Fruit fly (Drosophila melanogaster) whole organism, embryonic: ENCODE measurements around the gene gpp.
A peak's percentile ranks its signal among the peaks of the same experiment; 100 is the strongest.

Experiments
- Adf1 ChIP-seq: fragments of 200-800 bp; sonication (Bioruptor generic); IDR thresholded peaks from 2 replicates; pipeline ENCODE4 v1.3.6; 2022; ENCODE audit warnings: missing biosample characterization, missing genetic modification characterization
- Atf3 ChIP-seq: fragments of 200-800 bp; sonication (Bioruptor generic); optimal IDR thresholded peaks from 3 replicates; lab custom pipeline; 2016; ENCODE audit warnings: missing biosample characterization, missing genetic modification characterization
- Atf6 ChIP-seq: fragments of 200-800 bp; sonication (Bioruptor generic); IDR thresholded peaks from 2 replicates; pipeline ENCODE4 v1.3.6; 2022; ENCODE audit warnings: missing biosample characterization, missing genetic modification characterization
- Bdp1 ChIP-seq: fragments of 200-800 bp; sonication (Bioruptor generic); optimal IDR thresholded peaks from 3 replicates; lab custom pipeline; 2016; ENCODE audit warnings: missing biosample characterization, missing genetic modification characterization
- CG10147 ChIP-seq: fragments of 200-800 bp; sonication (Bioruptor generic); optimal IDR thresholded peaks from 2 replicates; lab custom pipeline; 2019; ENCODE audit warnings: missing biosample characterization, mild to moderate bottlenecking, missing genetic modification characterization, moderate library complexity
- CG10431 ChIP-seq: fragments of 200-800 bp; sonication (Bioruptor generic); optimal IDR thresholded peaks from 3 replicates; lab custom pipeline; 2018; ENCODE audit warnings: missing biosample characterization, mild to moderate bottlenecking, missing genetic modification characterization
- CG11456 ChIP-seq: fragments of 200-800 bp; sonication (Bioruptor generic); IDR thresholded peaks from 3 replicates; pipeline ENCODE4 v1.3.6; 2022; ENCODE audit warnings: missing biosample characterization, missing genetic modification characterization
- CG13287 ChIP-seq: fragments of 200-800 bp; sonication (Bioruptor generic); IDR thresholded peaks from 2 replicates; pipeline ENCODE4 v1.3.6; 2022; ENCODE audit warnings: missing biosample characterization, missing genetic modification characterization; ENCODE audit not compliant: partially characterized antibody
- CG14050 ChIP-seq: fragments of 200-800 bp; sonication (Bioruptor generic); IDR thresholded peaks from 3 replicates; pipeline ENCODE4 v1.3.6; 2022; ENCODE audit warnings: missing biosample characterization, missing genetic modification characterization
- CG14667 ChIP-seq: fragments of 200-800 bp; sonication (Bioruptor generic); IDR thresholded peaks from 2 replicates; pipeline ENCODE4 v1.3.6; 2022; ENCODE audit warnings: missing biosample characterization, missing genetic modification characterization
- CG14965 ChIP-seq: fragments of 200-800 bp; sonication (Bioruptor generic); optimal IDR thresholded peaks from 2 replicates; lab custom pipeline; 2016; ENCODE audit warnings: missing biosample characterization, missing genetic modification characterization, borderline replicate concordance
- CG15479 ChIP-seq: fragments of 200-800 bp; sonication (Bioruptor generic); optimal IDR thresholded peaks from 3 replicates; lab custom pipeline; 2019; ENCODE audit warnings: missing biosample characterization, mild to moderate bottlenecking, missing genetic modification characterization, moderate library complexity
- CG16779 ChIP-seq: fragments of 200-800 bp; sonication (Bioruptor generic); IDR thresholded peaks from 2 replicates; pipeline ENCODE4 v1.3.6; 2022; ENCODE audit warnings: missing biosample characterization, missing genetic modification characterization
- CG17359 ChIP-seq: fragments of 200-800 bp; sonication (Bioruptor generic); optimal IDR thresholded peaks from 3 replicates; lab custom pipeline; 2018; ENCODE audit warnings: missing biosample characterization, mild to moderate bottlenecking, missing genetic modification characterization, moderate library complexity
- CG2712 ChIP-seq: fragments of 200-800 bp; optimal IDR thresholded peaks from 3 replicates; lab custom pipeline; 2019; ENCODE audit warnings: missing biosample characterization, mild to moderate bottlenecking, missing genetic modification characterization, moderate library complexity
- CG3065 ChIP-seq: fragments of 200-800 bp; sonication (Bioruptor generic); optimal IDR thresholded peaks from 2 replicates; lab custom pipeline; 2016; ENCODE audit warnings: missing biosample characterization, missing genetic modification characterization
- CG33557 ChIP-seq: fragments of 200-800 bp; sonication (Bioruptor generic); optimal IDR thresholded peaks from 2 replicates; lab custom pipeline; 2019; ENCODE audit warnings: missing biosample characterization, mild to moderate bottlenecking, missing genetic modification characterization, moderate library complexity
- CG3838 ChIP-seq: fragments of 200-800 bp; sonication (Bioruptor generic); optimal IDR thresholded peaks from 3 replicates; lab custom pipeline; 2016; ENCODE audit warnings: missing biosample characterization, missing genetic modification characterization
- CG5180 ChIP-seq: fragments of 200-800 bp; sonication (Bioruptor generic); optimal IDR thresholded peaks from 3 replicates; lab custom pipeline; 2017; ENCODE audit warnings: missing biosample characterization, missing genetic modification characterization, mild to moderate bottlenecking, moderate library complexity, missing genetic modification reagents
- CG6791 ChIP-seq: fragments of 200-800 bp; sonication (Bioruptor generic); IDR thresholded peaks from 3 replicates; pipeline ENCODE4 v1.3.6; 2022; ENCODE audit warnings: missing biosample characterization, missing genetic modification characterization; ENCODE audit not compliant: partially characterized antibody
- CG8089 ChIP-seq: fragments of 200-800 bp; sonication (Bioruptor generic); optimal IDR thresholded peaks from 3 replicates; lab custom pipeline; 2016; ENCODE audit warnings: missing biosample characterization, missing genetic modification characterization
- CG8290 ChIP-seq, 3 experiments: fragments of 200-800 bp; sonication (Bioruptor generic); optimal IDR thresholded peaks; 2 replicates each; lab custom pipeline; 2016 to 2019; ENCODE audit warnings: missing biosample characterization in 3 of 3, missing genetic modification characterization in 3 of 3, mild to moderate bottlenecking in 2 of 3, moderate library complexity in 1 of 3
- CG8478 ChIP-seq: fragments of >200 bp; optimal IDR thresholded peaks from 2 replicates; lab custom pipeline; 2018
- CkIIα-i1 ChIP-seq: fragments of 200-800 bp; sonication (Bioruptor generic); IDR thresholded peaks from 2 replicates; pipeline ENCODE4 v1.3.6; 2022; ENCODE audit warnings: missing biosample characterization, missing genetic modification characterization
- Rfx ChIP-seq: fragments of 200-800 bp; sonication (Bioruptor generic); IDR thresholded peaks from 2 replicates; pipeline ENCODE4 v1.3.6; 2022; ENCODE audit warnings: missing biosample characterization, missing genetic modification characterization
- Rx ChIP-seq: fragments of 200-800 bp; sonication (Bioruptor generic); IDR thresholded peaks from 2 replicates; pipeline ENCODE4 v1.3.6; 2022; ENCODE audit warnings: missing biosample characterization, missing genetic modification characterization
- Scr ChIP-seq: fragments of 200-800 bp; sonication (Bioruptor generic); IDR thresholded peaks from 2 replicates; pipeline ENCODE4 v1.3.6; 2022; ENCODE audit warnings: missing biosample characterization, missing genetic modification characterization; ENCODE audit not compliant: partially characterized antibody
- Side ChIP-seq: fragments of 200-800 bp; sonication (Bioruptor generic); optimal IDR thresholded peaks from 2 replicates; lab custom pipeline; 2016; ENCODE audit warnings: missing biosample characterization, missing genetic modification characterization
- Ssrp ChIP-seq: fragments of 200-800 bp; sonication (Bioruptor generic); optimal IDR thresholded peaks from 2 replicates; lab custom pipeline; 2018; ENCODE audit warnings: missing biosample characterization, mild to moderate bottlenecking, missing genetic modification characterization, moderate library complexity
- Stat92E ChIP-seq, 3 experiments: fragments of >200 bp in 2 of 3; fragments of 200-800 bp in 1 of 3; sonication (Bioruptor generic) in 1 of 3; optimal IDR thresholded peaks; 2 replicates each; lab custom pipeline; 2017 to 2019; ENCODE audit warnings: missing biosample characterization in 3 of 3, missing genetic modification characterization in 3 of 3, mild to moderate bottlenecking in 1 of 3, moderate library complexity in 1 of 3
- br ChIP-seq: fragments of >200 bp; optimal IDR thresholded peaks from 2 replicates; lab custom pipeline; 2017
- cg ChIP-seq: fragments of 200-800 bp; sonication (Bioruptor generic); optimal IDR thresholded peaks from 3 replicates; lab custom pipeline; 2019; ENCODE audit warnings: missing biosample characterization, mild to moderate bottlenecking, missing genetic modification characterization, moderate library complexity
- chm ChIP-seq: fragments of 200-800 bp; sonication (Bioruptor generic); IDR thresholded peaks from 2 replicates; pipeline ENCODE4 v1.3.6; 2022; ENCODE audit warnings: missing biosample characterization, missing genetic modification characterization
- dati ChIP-seq: fragments of 200-800 bp; sonication (Bioruptor generic); IDR thresholded peaks from 2 replicates; pipeline ENCODE4 v1.3.6; 2022; ENCODE audit warnings: missing biosample characterization, missing genetic modification characterization
- disco-r ChIP-seq: fragments of 200-800 bp; sonication (Bioruptor generic); optimal IDR thresholded peaks from 2 replicates; lab custom pipeline; 2016; ENCODE audit warnings: missing biosample characterization, missing genetic modification characterization
- fd102C ChIP-seq: fragments of 200-800 bp; sonication (Bioruptor generic); optimal IDR thresholded peaks from 2 replicates; lab custom pipeline; 2018; ENCODE audit warnings: missing biosample characterization, mild to moderate bottlenecking, missing genetic modification characterization, moderate library complexity
- fd3F ChIP-seq: fragments of 200-800 bp; sonication (Bioruptor generic); optimal IDR thresholded peaks from 2 replicates; lab custom pipeline; 2018; ENCODE audit warnings: missing biosample characterization, mild to moderate bottlenecking, missing genetic modification characterization, moderate library complexity
- grn ChIP-seq: fragments of 200-800 bp; sonication (Bioruptor generic); optimal IDR thresholded peaks from 3 replicates; lab custom pipeline; 2017; ENCODE audit warnings: missing biosample characterization, missing genetic modification characterization
- hb ChIP-seq: fragments of 200-800 bp; sonication (Bioruptor generic); IDR thresholded peaks from 3 replicates; pipeline ENCODE4 v1.3.6; 2022; ENCODE audit warnings: missing biosample characterization, missing genetic modification characterization; ENCODE audit not compliant: partially characterized antibody
- kah ChIP-seq: fragments of 200-800 bp; sonication (Bioruptor generic); optimal IDR thresholded peaks from 2 replicates; lab custom pipeline; 2018; ENCODE audit warnings: missing biosample characterization, mild to moderate bottlenecking, missing genetic modification characterization
- nmo ChIP-seq: fragments of 200-800 bp; sonication (Bioruptor generic); optimal IDR thresholded peaks from 2 replicates; lab custom pipeline; 2018; ENCODE audit warnings: missing biosample characterization, mild to moderate bottlenecking, missing genetic modification characterization, moderate library complexity
- nom ChIP-seq: fragments of 200-800 bp; sonication (Bioruptor generic); optimal IDR thresholded peaks from 2 replicates; lab custom pipeline; 2017; ENCODE audit warnings: missing biosample characterization, missing genetic modification characterization, mild to moderate bottlenecking, moderate library complexity, missing genetic modification reagents
- oc ChIP-seq: fragments of 200-800 bp; sonication (Bioruptor generic); optimal IDR thresholded peaks from 2 replicates; lab custom pipeline; 2018; ENCODE audit warnings: missing biosample characterization, mild to moderate bottlenecking, missing genetic modification characterization, moderate library complexity
- pb ChIP-seq: fragments of 200-800 bp; sonication (Bioruptor generic); optimal IDR thresholded peaks from 3 replicates; lab custom pipeline; 2016; ENCODE audit warnings: missing biosample characterization, missing genetic modification characterization
- psq ChIP-seq: fragments of 200-800 bp; sonication (Bioruptor generic); optimal IDR thresholded peaks from 2 replicates; lab custom pipeline; 2017; ENCODE audit warnings: missing biosample characterization, missing genetic modification characterization
- rib ChIP-seq: fragments of 200-800 bp; sonication (Bioruptor generic); IDR thresholded peaks from 2 replicates; pipeline ENCODE4 v1.3.6; 2022; ENCODE audit warnings: missing biosample characterization, missing genetic modification characterization
- row ChIP-seq: fragments of 200-800 bp; sonication (Bioruptor generic); IDR thresholded peaks from 3 replicates; pipeline ENCODE4 v1.3.6; 2022; ENCODE audit warnings: missing biosample characterization, missing genetic modification characterization
- sd ChIP-seq: fragments of 200-800 bp; sonication (Bioruptor generic); optimal IDR thresholded peaks from 3 replicates; lab custom pipeline; 2018; ENCODE audit warnings: missing biosample characterization, mild to moderate bottlenecking, missing genetic modification characterization, moderate library complexity
- shn ChIP-seq: fragments of 200-800 bp; sonication (Bioruptor generic); optimal IDR thresholded peaks from 3 replicates; lab custom pipeline; 2016; ENCODE audit warnings: missing biosample characterization, missing genetic modification characterization

The gpp gene

DNA sequence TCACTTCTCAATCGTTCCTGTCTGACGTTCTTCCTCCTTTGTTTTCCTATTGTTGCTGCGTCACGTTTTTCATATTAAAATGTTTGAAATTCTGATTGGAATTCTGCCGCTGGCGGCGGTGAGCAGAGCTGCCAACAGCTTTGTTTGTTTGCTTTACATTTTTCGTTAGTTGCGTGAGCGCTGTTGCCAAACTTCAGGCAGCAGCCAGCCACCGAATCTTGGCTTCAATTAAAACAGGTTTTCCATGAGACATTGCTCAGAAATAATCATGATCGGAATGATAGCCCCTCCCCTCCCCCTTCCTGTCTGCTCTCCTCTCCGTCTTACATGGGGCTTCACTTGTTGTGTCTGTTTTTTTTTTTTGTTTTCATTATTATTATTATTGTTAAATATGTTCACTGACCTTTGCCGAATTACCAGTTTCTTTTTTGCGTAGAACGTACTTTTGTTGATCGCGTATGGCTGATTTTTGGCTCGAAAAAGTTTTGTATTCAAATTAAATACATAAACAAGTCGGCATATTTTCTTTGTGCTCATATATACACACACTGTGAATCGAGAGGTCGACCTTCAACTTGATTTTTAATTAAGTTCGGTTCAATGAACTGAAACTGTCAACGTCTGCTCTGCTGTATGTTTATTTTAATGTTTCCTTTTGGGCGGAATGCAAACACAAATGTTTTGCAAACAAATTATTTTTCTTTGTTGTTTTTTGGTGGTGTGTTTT lies 19.7 kb downstream of the gpp start (continued):
- TF ChIP-seq Adf1 (GFP tag; lab: Robert Waterston, UW) (peak; percentile 77), psq (GFP tag; lab: Kevin White, UChicago) (no peak), nmo (no peak), CG13287 (GFP tag; lab: Robert Waterston, UW) (peak; percentile 30; the same call in 1 of the 2 replicates), CG10147 (GFP tag; lab: Kevin White, UChicago) (no peak), CG10431 (GFP tag; lab: Kevin White, UChicago) (peak; percentile 66), oc (no peak), Ssrp (tag; lab: Kevin White, UChicago) (no peak), pb (GFP tag; lab: Kevin White, UChicago) (no peak), CG17359 (tag; lab: Kevin White, UChicago) (no peak), CG5180 (GFP tag; lab: Kevin White, UChicago) (no peak), kah (GFP tag; lab: Kevin White, UChicago) (no peak), CG2712 (no peak), Rfx (GFP tag; lab: Robert Waterston, UW) (peak; percentile 33), CG8290 (GFP tag; optimal IDR thresholded peaks at IDR 0.05; lab: Kevin White, UChicago) (no peak), CG8290 (tag; optimal IDR thresholded peaks at IDR 0.05; lab: Kevin White, UChicago) (no peak), hb (GFP tag; lab: Robert Waterston, UW) (no peak), cg (GFP tag; lab: Kevin White, UChicago) (no peak), Scr (GFP tag; lab: Robert Waterston, UW) (0 out of 2 replicates have a peak, but pooled peaks have one; percentile 12), CG16779 (GFP tag; lab: Robert Waterston, UW) (no peak), Bdp1 (GFP tag; lab: Kevin White, UChicago) (no peak), dati (no peak), CG8089 (GFP tag; lab: Kevin White, UChicago) (no peak), disco-r (GFP tag; lab: Kevin White, UChicago) (no peak), fd102C (no peak), Atf6 (GFP tag; lab: Robert Waterston, UW) (no peak), CG14667 (GFP tag; lab: Robert Waterston, UW) (no peak), Rx (GFP tag; lab: Robert Waterston, UW) (no peak), Side (no peak), chm (GFP tag; lab: Robert Waterston, UW) (0 out of 2 replicates have a peak, but pooled peaks have one; percentile 45), sd (peak; percentile 95), row (no peak), Stat92E (GFP tag; optimal IDR thresholded peaks at IDR 0.05; lab: Kevin White, UChicago) (no peak), CG15479 (GFP tag; lab: Kevin White, UChicago) (no peak), CG3838 (GFP tag; lab: Kevin White, UChicago) (peak; percentile 52), CG14965 (GFP tag; lab: Kevin White, UChicago) (no peak), CG14050 (GFP tag; lab: Robert Waterston, UW) (no peak), CG33557 (no peak), shn (GFP tag; lab: Kevin White, UChicago) (no peak), Atf3 (GFP tag; lab: Kevin White, UChicago) (no peak), CG6791 (GFP tag; lab: Robert Waterston, UW) (no peak), CG3065 (GFP tag; lab: Kevin White, UChicago) (no peak), grn (GFP tag; lab: Kevin White, UChicago) (peak; percentile 85), nom (GFP tag; lab: Kevin White, UChicago) (no peak), CkIIα-i1 (GFP tag; lab: Robert Waterston, UW) (no peak), br (lab: Kevin White, UChicago) (no peak), CG11456 (0 out of 3 replicates have a peak, but pooled peaks have one; percentile 31), CG8478 (lab: Kevin White, UChicago) (no peak), rib (0 out of 2 replicates have a peak, but pooled peaks have one; percentile 43), fd3F (GFP tag; lab: Kevin White, UChicago) (no peak)
